Worm (Caenorhabditis elegans) whole organism, young adult: ENCODE data around the gene mif-1.
A peak's percentile ranks its signal among the peaks of the same experiment; 100 is the strongest.

ENCODE experiments used
- B0336.3 ChIP-seq: fragments of 200-800 bp; sonication (Bioruptor generic); IDR thresholded peaks from 2 replicates; pipeline ENCODE4 v1.3.6; 2022; ENCODE audit warnings: missing genetic modification characterization, missing compliant biosample characterization
- C06A6.2 ChIP-seq: fragments of 200-800 bp; sonication (Bioruptor generic); conservative IDR thresholded peaks from 2 replicates; pipeline ENCODE4 v1.3.6; 2022; ENCODE audit warnings: missing genetic modification characterization, missing compliant biosample characterization
- D2030.7 ChIP-seq: fragments of 200-800 bp; sonication (Bioruptor generic); IDR thresholded peaks from 2 replicates; pipeline ENCODE4 v1.3.6; 2022; ENCODE audit warnings: missing genetic modification reagents, missing genetic modification characterization, missing compliant biosample characterization
- F23B12.7 ChIP-seq: sonication (generic microtip); optimal IDR thresholded peaks from 2 replicates; lab custom pipeline; 2017; ENCODE audit warnings: missing genetic modification characterization, mild to moderate bottlenecking, missing compliant biosample characterization, antibody characterized with exemption, moderate library complexity; ENCODE audit not compliant: insufficient read depth
- F39B2.1 ChIP-seq: fragments of 200-800 bp; sonication (Bioruptor generic); IDR thresholded peaks from 2 replicates; pipeline ENCODE4 v1.3.6; 2022; ENCODE audit warnings: missing genetic modification reagents, missing genetic modification characterization, missing compliant biosample characterization
- F49E8.2 ChIP-seq: sonication (generic microtip); optimal IDR thresholded peaks from 3 replicates; lab custom pipeline; 2017; ENCODE audit warnings: missing genetic modification characterization, mild to moderate bottlenecking, missing compliant biosample characterization, antibody characterized with exemption, moderate library complexity; ENCODE audit not compliant: insufficient read depth
- T07F8.4 ChIP-seq: sonication (generic microtip); optimal IDR thresholded peaks from 2 replicates; lab custom pipeline; 2016; ENCODE audit warnings: mild to moderate bottlenecking, missing genetic modification characterization, moderate library complexity, missing compliant biosample characterization
- T26A5.8 ChIP-seq: sonication (generic microtip); optimal IDR thresholded peaks from 2 replicates; lab custom pipeline; 2016; ENCODE audit warnings: missing genetic modification characterization, missing compliant biosample characterization
- Y53G8AR.9 ChIP-seq: fragments of 200-800 bp; sonication (Bioruptor generic); conservative IDR thresholded peaks from 2 replicates; pipeline ENCODE4 v1.3.6; 2022; ENCODE audit warnings: missing genetic modification reagents, missing genetic modification characterization, missing compliant biosample characterization
- aptf-2 ChIP-seq: fragments of 200-800 bp; sonication (Bioruptor generic); conservative IDR thresholded peaks from 2 replicates; pipeline ENCODE4 v1.3.6; 2022; ENCODE audit warnings: missing genetic modification reagents, missing genetic modification characterization, missing compliant biosample characterization
- atf-7 ChIP-seq: sonication (generic microtip); optimal IDR thresholded peaks from 2 replicates; lab custom pipeline; 2017; ENCODE audit warnings: mild to moderate bottlenecking, missing genetic modification characterization, missing compliant biosample characterization
- athp-1 ChIP-seq: sonication (generic microtip); optimal IDR thresholded peaks from 2 replicates; lab custom pipeline; 2017; ENCODE audit warnings: mild to moderate bottlenecking, missing genetic modification characterization, missing compliant biosample characterization
- attf-5 ChIP-seq: fragments of 200-800 bp; sonication (Bioruptor generic); optimal IDR thresholded peaks from 2 replicates; lab custom pipeline; 2018; ENCODE audit warnings: mild to moderate bottlenecking, missing genetic modification characterization, missing compliant biosample characterization
- ceh-100 ChIP-seq: fragments of 200-800 bp; sonication (Bioruptor generic); IDR thresholded peaks from 2 replicates; pipeline ENCODE4 v1.3.6; 2022; ENCODE audit warnings: missing genetic modification reagents, missing genetic modification characterization, missing compliant biosample characterization
- ceh-27 ChIP-seq: fragments of 200-800 bp; sonication (Bioruptor generic); optimal IDR thresholded peaks from 2 replicates; lab custom pipeline; 2018; ENCODE audit warnings: mild to moderate bottlenecking, missing genetic modification characterization, moderate library complexity, missing compliant biosample characterization
- dpl-1 ChIP-seq: fragments of 150-350 bp; optimal IDR thresholded peaks from 2 replicates; lab custom pipeline; 2014; ENCODE audit warnings: missing biosample characterization, missing genetic modification reagents, missing genetic modification characterization
- efl-1 ChIP-seq: fragments of 150-350 bp; optimal IDR thresholded peaks from 2 replicates; lab custom pipeline; 2014; ENCODE audit warnings: missing biosample characterization, missing genetic modification reagents, missing genetic modification characterization
- egl-18 ChIP-seq: fragments of 200-800 bp; sonication (Bioruptor generic); IDR thresholded peaks from 2 replicates; pipeline ENCODE4 v1.3.6; 2022; ENCODE audit warnings: missing genetic modification reagents, missing genetic modification characterization, missing compliant biosample characterization
- egl-44 ChIP-seq: fragments of 200-800 bp; sonication (Bioruptor generic); IDR thresholded peaks from 2 replicates; pipeline ENCODE4 v1.3.6; 2022; ENCODE audit warnings: missing genetic modification reagents, missing genetic modification characterization, missing compliant biosample characterization
- ets-4 ChIP-seq: fragments of 200-800 bp; sonication (Bioruptor generic); optimal IDR thresholded peaks from 2 replicates; lab custom pipeline; 2018; ENCODE audit warnings: mild to moderate bottlenecking, missing genetic modification characterization, missing compliant biosample characterization
- gei-17 ChIP-seq: fragments of 200-800 bp; sonication (Bioruptor generic); optimal IDR thresholded peaks from 2 replicates; lab custom pipeline; 2018; ENCODE audit warnings: mild to moderate bottlenecking, missing genetic modification characterization, missing compliant biosample characterization
- hlh-12 ChIP-seq: sonication (generic microtip); optimal IDR thresholded peaks from 2 replicates; lab custom pipeline; 2016; ENCODE audit warnings: missing genetic modification characterization, missing compliant biosample characterization
- hmg-1.2 ChIP-seq: fragments of 200-800 bp; sonication (Bioruptor generic); IDR thresholded peaks from 2 replicates; pipeline ENCODE4 v1.3.6; 2022; ENCODE audit warnings: missing genetic modification reagents, missing genetic modification characterization, missing compliant biosample characterization
- hmg-20 ChIP-seq: fragments of 200-800 bp; sonication (Bioruptor generic); IDR thresholded peaks from 2 replicates; pipeline ENCODE4 v1.3.6; 2022; ENCODE audit warnings: missing genetic modification reagents, missing genetic modification characterization, missing compliant biosample characterization
- hsf-1 ChIP-seq: fragments of 200-800 bp; sonication (Bioruptor generic); IDR thresholded peaks from 2 replicates; pipeline ENCODE4 v1.3.6; 2022; ENCODE audit warnings: missing genetic modification reagents, missing genetic modification characterization, missing compliant biosample characterization
- let-607 ChIP-seq, 2 experiments: fragments of 200-800 bp in 1 of 2; sonication (Bioruptor generic) in 1 of 2; sonication (generic microtip) in 1 of 2; optimal IDR thresholded peaks; 2 replicates each; lab custom pipeline; 2016 to 2018; ENCODE audit warnings: mild to moderate bottlenecking in 2 of 2, missing compliant biosample characterization in 2 of 2, missing genetic modification characterization in 2 of 2, moderate library complexity in 2 of 2, missing genotype in 1 of 2
- lin-40 ChIP-seq: sonication (generic microtip); optimal IDR thresholded peaks from 2 replicates; lab custom pipeline; 2016; ENCODE audit warnings: missing genetic modification characterization, mild to moderate bottlenecking, missing compliant biosample characterization, missing genotype, missing genetic modification reagents
- lin-54 ChIP-seq: fragments of 200-800 bp; sonication (Bioruptor generic); optimal IDR thresholded peaks from 2 replicates; lab custom pipeline; 2018; ENCODE audit warnings: mild to moderate bottlenecking, missing genetic modification characterization, missing compliant biosample characterization
- lsl-1 ChIP-seq: fragments of 200-800 bp; sonication (Bioruptor generic); optimal IDR thresholded peaks from 2 replicates; lab custom pipeline; 2018; ENCODE audit warnings: mild to moderate bottlenecking, missing genetic modification characterization, moderate library complexity, missing compliant biosample characterization
- madf-8 ChIP-seq: fragments of 200-800 bp; sonication (Bioruptor generic); conservative IDR thresholded peaks from 2 replicates; pipeline ENCODE4 v1.3.6; 2022; ENCODE audit warnings: missing genetic modification reagents, missing genetic modification characterization, missing compliant biosample characterization
- mel-28 ChIP-seq: sonication (generic microtip); optimal IDR thresholded peaks from 2 replicates; lab custom pipeline; 2016; ENCODE audit warnings: borderline replicate concordance, mild to moderate bottlenecking, missing genetic modification characterization, missing compliant biosample characterization
- mxl-1 ChIP-seq: sonication (generic microtip); optimal IDR thresholded peaks from 2 replicates; lab custom pipeline; 2016; ENCODE audit warnings: missing genetic modification characterization, missing compliant biosample characterization
- nfya-1 ChIP-seq: sonication (generic microtip); optimal IDR thresholded peaks from 2 replicates; lab custom pipeline; 2017; ENCODE audit warnings: antibody characterized with exemption, missing compliant biosample characterization, missing genetic modification characterization, borderline replicate concordance; ENCODE audit not compliant: insufficient read depth
- sdz-38 ChIP-seq: sonication (generic microtip); optimal IDR thresholded peaks from 2 replicates; lab custom pipeline; 2016; ENCODE audit warnings: missing genotype, missing genetic modification characterization, missing compliant biosample characterization
- snpc-1.1 ChIP-seq: sonication (generic microtip); optimal IDR thresholded peaks from 2 replicates; lab custom pipeline; 2017; ENCODE audit warnings: missing genetic modification characterization, mild to moderate bottlenecking, missing compliant biosample characterization, antibody characterized with exemption, moderate library complexity, missing genotype, missing genetic modification reagents; ENCODE audit not compliant: insufficient read depth
- snpc-4 ChIP-seq, 5 experiments: fragments of 150-350 bp in 1 of 5; sonication (generic microtip) in 4 of 5; optimal IDR thresholded peaks; 2 replicates each; lab custom pipeline; 2014 to 2018; ENCODE audit warnings: missing genetic modification characterization in 5 of 5, missing biosample characterization in 3 of 5, antibody characterized with exemption in 2 of 5, mild to moderate bottlenecking in 2 of 5, missing compliant biosample characterization in 2 of 5, missing genotype in 2 of 5, moderate library complexity in 2 of 5, missing genetic modification reagents in 1 of 5
- tbp1 ChIP-seq: fragments of 200-800 bp; sonication (Bioruptor generic); optimal IDR thresholded peaks from 2 replicates; lab custom pipeline; 2018; ENCODE audit warnings: mild to moderate bottlenecking, missing genetic modification characterization, missing compliant biosample characterization
- unc-130 ChIP-seq: sonication (generic microtip); optimal IDR thresholded peaks from 2 replicates; lab custom pipeline; 2016; ENCODE audit warnings: missing genetic modification reagents, missing genetic modification characterization, missing compliant biosample characterization
- xnd-1 ChIP-seq: sonication (generic microtip); optimal IDR thresholded peaks from 2 replicates; lab custom pipeline; 2016; ENCODE audit warnings: missing genotype, missing genetic modification reagents, missing genetic modification characterization, missing compliant biosample characterization
- ztf-28 ChIP-seq: fragments of 200-800 bp; sonication (Bioruptor generic); IDR thresholded peaks from 2 replicates; pipeline ENCODE4 v1.3.6; 2022; ENCODE audit warnings: missing genetic modification reagents, missing genetic modification characterization, missing compliant biosample characterization

Gene mif-1

ce11 chrIII:11825654-11826053, 22.3 kb upstream of the mif-1 start (continued):
- TF ChIP-seq lsl-1 (peak; percentile 15), ceh-100 (GFP tag; lab: Robert Waterston, UW) (peak; percentile 70), egl-18 (GFP tag; lab: Robert Waterston, UW) (0 out of 2 replicates have a peak, but pooled peaks have one; percentile 58), ets-4 (GFP tag; lab: Kevin White, UChicago) (no peak), efl-1 (GFP tag; lab: Kevin White, UChicago) (peak; percentile 63), lin-54 (GFP tag; lab: Kevin White, UChicago) (peak; percentile 55), gei-17 (GFP tag; lab: Kevin White, UChicago) (no peak), tbp1 (peak; percentile 46), lin-40 (tag; lab: Kevin White, UChicago) (peak; percentile 14), nfya-1 (no peak), ceh-27 (GFP tag; lab: Kevin White, UChicago) (peak; percentile 55), athp-1 (tag; lab: Kevin White, UChicago) (peak; percentile 78), C06A6.2 (GFP tag; lab: Robert Waterston, UW) (no peak), atf-7 (no peak), F49E8.2 (no peak), sdz-38 (tag; lab: Kevin White, UChicago) (no peak), xnd-1 (no peak), dpl-1 (GFP tag; lab: Kevin White, UChicago) (peak; percentile 8), hlh-12 (tag; lab: Kevin White, UChicago) (no peak), madf-8 (no peak), mxl-1 (tag; lab: Kevin White, UChicago) (no peak), attf-5 (GFP tag; lab: Kevin White, UChicago) (peak; percentile 76), aptf-2 (GFP tag; lab: Robert Waterston, UW) (no peak), let-607 (tag; optimal IDR thresholded peaks at IDR 0.05; lab: Kevin White, UChicago) (no peak), D2030.7 (GFP tag; lab: Robert Waterston, UW) (no peak), hmg-1.2 (GFP tag; lab: Robert Waterston, UW) (peak; percentile 22; the same call in 1 of the 2 replicates)
- TF ChIP-seq, all 124 proteins: peak for 24

- TF ChIP-seq F23B12.7 = no peak
- TF ChIP-seq F39B2.1 (GFP tag; lab: Robert Waterston, UW) = no peak
- no peak for TF ChIP-seq T26A5.8 (tag; lab: Kevin White, UChicago)
- no peak for TF ChIP-seq snpc-1.1 (tag; lab: Kevin White, UChicago)
- TF ChIP-seq unc-130 (GFP tag; lab: Kevin White, UChicago) = no peak
- TF ChIP-seq mxl-1 (tag; lab: Kevin White, UChicago) = no peak
- TF ChIP-seq T07F8.4 = no peak
Measured at ce11 chrIII:11826118-11826517, 21.8 kb upstream of the mif-1 start, which contains the start of gene rsp-8. TSS of gene rsp-8 (plus strand) at chrIII:11826418.

- TF ChIP-seq Y53G8AR.9 (GFP tag; lab: Robert Waterston, UW) (no peak), snpc-4 (GFP tag; optimal IDR thresholded peaks at IDR 0.05; lab: Kevin White, UChicago) (no peak), snpc-4 (tag; optimal IDR thresholded peaks at IDR 0.05; lab: Kevin White, UChicago) (no peak), B0336.3 (GFP tag; lab: Robert Waterston, UW) (no peak), hmg-20 (GFP tag; lab: Robert Waterston, UW) (no peak), egl-44 (no peak), attf-5 (GFP tag; lab: Kevin White, UChicago) (no peak), ztf-28 (GFP tag; lab: Robert Waterston, UW) (no peak), dpl-1 (GFP tag; lab: Kevin White, UChicago) (no peak), hsf-1 (GFP tag; lab: Robert Waterston, UW) (no peak), mel-28 (no peak), sdz-38 (tag; lab: Kevin White, UChicago) (no peak)
- TF ChIP-seq, all 124 proteins: peak for 0
Measured at ce11 chrIII:11829062-11829461, 18.9 kb upstream of the mif-1 start.
